Fruit fly (Drosophila melanogaster): ENCODE data around the gene Hr4.

dm6 chrX:1979031-1979430 lies 37.3 kb downstream of the Hr4 start:
- TF ChIP-seq h (optimal IDR thresholded peaks at IDR 0.05) = no peak
- no peak for TF ChIP-seq psq (optimal IDR thresholded peaks at IDR 0.05)
- no peak for TF ChIP-seq Sin3A (optimal IDR thresholded peaks at IDR 0.05)
- TF ChIP-seq ttk (optimal IDR thresholded peaks at IDR 0.05) = no peak
- TF ChIP-seq insv (optimal IDR thresholded peaks at IDR 0.05) = no peak
- no peak for TF ChIP-seq Myc (optimal IDR thresholded peaks at IDR 0.05)

Data from Kc167 (cell line).